Worm (Caenorhabditis elegans): Measurements from ENCODE around the gene C35C5.8.
A peak's percentile ranks its signal among the peaks of the same experiment; 100 is the strongest.

ce11 chrX:11563663-11564062 lies 30.3 kb downstream of the C35C5.8 start, which contains the start of gene trpp-9:
- TF ChIP-seq nfya-1 (tag; optimal IDR thresholded peaks at IDR 0.05), result peak; percentile 48
- TF ChIP-seq T23F11.4 (GFP tag; optimal IDR thresholded peaks at IDR 0.05), result no peak
- no peak for TF ChIP-seq sox-2 (GFP tag; IDR thresholded peaks at IDR 0.05)
- TF ChIP-seq fkh-10 (GFP tag; optimal IDR thresholded peaks at IDR 0.05), result no peak
- TF ChIP-seq hlh-6 (tag; optimal IDR thresholded peaks at IDR 0.05), result no peak
- peak; percentile 29 for TF ChIP-seq dve-1 (tag; optimal IDR thresholded peaks at IDR 0.05)
- no peak for TF ChIP-seq lin-11 (tag; optimal IDR thresholded peaks at IDR 0.05)
- TF ChIP-seq hlh-30 (tag; optimal IDR thresholded peaks at IDR 0.05; ENCODE audit: insufficient read depth), result peak; percentile 83
- no peak for TF ChIP-seq dmd-4 (tag; optimal IDR thresholded peaks at IDR 0.05; ENCODE audit: borderline replicate concordance)
- no peak for TF ChIP-seq ets-4 (tag; optimal IDR thresholded peaks at IDR 0.05)
- TF ChIP-seq pqm-1 (tag; optimal IDR thresholded peaks at IDR 0.05), result no peak
- TF ChIP-seq unc-55 (GFP tag; optimal IDR thresholded peaks at IDR 0.05), result peak; percentile 27

All from whole organism, late embryonic.